Worm (Caenorhabditis elegans) whole organism, L2 larva: Measurements from ENCODE around the gene C04F5.2.

Source experiments
- F13H6.1 ChIP-seq: sonication (generic microtip); optimal IDR thresholded peaks from 2 replicates; lab custom pipeline; 2016; ENCODE audit warnings: missing genetic modification characterization, missing compliant biosample characterization
- R02D3.7 ChIP-seq: fragments of 150-350 bp; optimal IDR thresholded peaks from 2 replicates; lab custom pipeline; 2014; ENCODE audit warnings: missing biosample characterization, missing genetic modification characterization
- Y55F3AM.14 ChIP-seq: fragments of 200-800 bp; sonication (Bioruptor generic); optimal IDR thresholded peaks from 2 replicates; lab custom pipeline; 2018; ENCODE audit warnings: mild to moderate bottlenecking, missing genetic modification characterization, missing compliant biosample characterization
- alr-1 ChIP-seq: fragments of 150-350 bp; optimal IDR thresholded peaks from 2 replicates; lab custom pipeline; 2014; ENCODE audit warnings: missing biosample characterization, missing genetic modification characterization
- aly-2 ChIP-seq: fragments of 150-350 bp; optimal IDR thresholded peaks from 2 replicates; lab custom pipeline; 2014; ENCODE audit warnings: missing biosample characterization, missing genetic modification characterization
- ama-1 ChIP-seq: fragments of 150-350 bp; optimal IDR thresholded peaks from 2 replicates; lab custom pipeline; 2018; ENCODE audit warnings: inconsistent platforms
- blmp-1 ChIP-seq: sonication (generic microtip); optimal IDR thresholded peaks from 2 replicates; lab custom pipeline; 2017; ENCODE audit warnings: missing genetic modification characterization, mild to moderate bottlenecking, missing compliant biosample characterization, antibody characterized with exemption, moderate library complexity; ENCODE audit not compliant: insufficient read depth
- ceh-16 ChIP-seq: fragments of 150-350 bp; optimal IDR thresholded peaks from 2 replicates; lab custom pipeline; 2014; ENCODE audit warnings: missing biosample characterization, missing genetic modification characterization
- ceh-82 ChIP-seq: fragments of 150-350 bp; optimal IDR thresholded peaks from 2 replicates; lab custom pipeline; 2014; ENCODE audit warnings: missing biosample characterization, missing genetic modification characterization
- crh-2 ChIP-seq: sonication (generic microtip); optimal IDR thresholded peaks from 2 replicates; lab custom pipeline; 2017; ENCODE audit warnings: missing biosample characterization, missing genetic modification characterization
- egl-27 ChIP-seq: sonication (generic microtip); optimal IDR thresholded peaks from 3 replicates; lab custom pipeline; 2017; ENCODE audit warnings: missing biosample characterization, missing genetic modification reagents, missing genetic modification characterization
- elt-1 ChIP-seq: fragments of 150-350 bp; optimal IDR thresholded peaks from 2 replicates; lab custom pipeline; 2014; ENCODE audit warnings: missing biosample characterization, missing genetic modification characterization
- fos-1 ChIP-seq: fragments of 150-350 bp; optimal IDR thresholded peaks from 2 replicates; lab custom pipeline; 2014; ENCODE audit warnings: missing biosample characterization, missing genetic modification characterization
- gmeb-1 ChIP-seq: fragments of 150-350 bp; optimal IDR thresholded peaks from 2 replicates; lab custom pipeline; 2014; ENCODE audit warnings: missing biosample characterization, missing genetic modification characterization
- lin-13 ChIP-seq: fragments of 150-350 bp; optimal IDR thresholded peaks from 2 replicates; lab custom pipeline; 2014; ENCODE audit warnings: missing biosample characterization, missing genetic modification reagents, missing genetic modification characterization
- lin-39 ChIP-seq: fragments of 150-350 bp; optimal IDR thresholded peaks from 2 replicates; lab custom pipeline; 2014; ENCODE audit warnings: missing biosample characterization, missing genetic modification reagents, missing genetic modification characterization
- lsy-2 ChIP-seq, 2 experiments: fragments of 150-350 bp in 1 of 2; sonication (generic microtip) in 1 of 2; optimal IDR thresholded peaks; 2 replicates each; lab custom pipeline; 2014 to 2017; ENCODE audit warnings: missing biosample characterization in 2 of 2, missing genetic modification characterization in 2 of 2
- mbf-1 ChIP-seq: sonication (generic microtip); optimal IDR thresholded peaks from 2 replicates; lab custom pipeline; 2017; ENCODE audit warnings: missing biosample characterization, missing genetic modification characterization
- mdl-1 ChIP-seq, 2 experiments: fragments of 150-350 bp in 1 of 2; sonication (generic microtip) in 1 of 2; optimal IDR thresholded peaks; 2 replicates each; lab custom pipeline; 2017; ENCODE audit warnings: missing biosample characterization in 2 of 2, missing genetic modification characterization in 2 of 2
- nhr-11 ChIP-seq: fragments of 150-350 bp; optimal IDR thresholded peaks from 2 replicates; lab custom pipeline; 2014; ENCODE audit warnings: missing biosample characterization, missing genetic modification characterization
- nhr-12 ChIP-seq: fragments of 150-350 bp; optimal IDR thresholded peaks from 2 replicates; lab custom pipeline; 2014; ENCODE audit warnings: missing biosample characterization, missing genetic modification characterization
- nhr-129 ChIP-seq: fragments of 150-350 bp; optimal IDR thresholded peaks from 2 replicates; lab custom pipeline; 2014; ENCODE audit warnings: missing biosample characterization, missing genetic modification characterization
- nhr-21 ChIP-seq: fragments of 150-350 bp; optimal IDR thresholded peaks from 2 replicates; lab custom pipeline; 2014; ENCODE audit warnings: missing biosample characterization, missing genetic modification characterization
- nhr-23 ChIP-seq: fragments of 150-350 bp; optimal IDR thresholded peaks from 2 replicates; lab custom pipeline; 2014; ENCODE audit warnings: missing biosample characterization, missing genetic modification reagents, missing genetic modification characterization
- nhr-6 ChIP-seq: fragments of 150-350 bp; optimal IDR thresholded peaks from 2 replicates; lab custom pipeline; 2014; ENCODE audit warnings: missing biosample characterization, missing genetic modification characterization
- nhr-77 ChIP-seq: fragments of 150-350 bp; optimal IDR thresholded peaks from 2 replicates; lab custom pipeline; 2014; ENCODE audit warnings: missing biosample characterization, missing genetic modification characterization
- peb-1 ChIP-seq: fragments of 150-350 bp; optimal IDR thresholded peaks from 2 replicates; lab custom pipeline; 2014; ENCODE audit warnings: missing biosample characterization, missing genetic modification characterization
- sem-4 ChIP-seq: fragments of 150-350 bp; optimal IDR thresholded peaks from 2 replicates; lab custom pipeline; 2014; ENCODE audit warnings: missing biosample characterization, missing genetic modification reagents, missing genetic modification characterization
- skn-1 ChIP-seq: sonication (generic microtip); optimal IDR thresholded peaks from 2 replicates; lab custom pipeline; 2017; ENCODE audit warnings: missing biosample characterization, missing genetic modification characterization
- sma-3 ChIP-seq: sonication (generic microtip); optimal IDR thresholded peaks from 2 replicates; lab custom pipeline; 2016; ENCODE audit warnings: missing genetic modification reagents, missing genetic modification characterization, missing compliant biosample characterization
- sma-9 ChIP-seq, 2 experiments: fragments of 150-350 bp in 1 of 2; sonication (generic microtip) in 1 of 2; optimal IDR thresholded peaks; 2 replicates each; lab custom pipeline; 2014 to 2016; ENCODE audit warnings: missing genetic modification characterization in 2 of 2, mild to moderate bottlenecking in 1 of 2, missing biosample characterization in 1 of 2, missing compliant biosample characterization in 1 of 2, missing genetic modification reagents in 1 of 2, moderate library complexity in 1 of 2
- snpc-4 ChIP-seq: fragments of 150-350 bp; optimal IDR thresholded peaks from 2 replicates; lab custom pipeline; 2014; ENCODE audit warnings: missing biosample characterization, missing genetic modification characterization
- unc-39 ChIP-seq: fragments of 150-350 bp; optimal IDR thresholded peaks from 2 replicates; lab custom pipeline; 2014; ENCODE audit warnings: missing biosample characterization, missing genetic modification characterization
- unc-62 ChIP-seq: fragments of 150-350 bp; optimal IDR thresholded peaks from 2 replicates; lab custom pipeline; 2014; ENCODE audit warnings: missing biosample characterization, missing genetic modification reagents, missing genetic modification characterization
- zag-1 ChIP-seq: fragments of 150-350 bp; optimal IDR thresholded peaks from 2 replicates; lab custom pipeline; 2014; ENCODE audit warnings: missing biosample characterization, missing genetic modification characterization
- ztf-1 ChIP-seq: fragments of 200-800 bp; sonication (Bioruptor generic); conservative IDR thresholded peaks from 2 replicates; pipeline ENCODE4 v1.3.6; 2022; ENCODE audit warnings: missing genetic modification characterization, missing compliant biosample characterization
- ztf-11 ChIP-seq: sonication (generic microtip); optimal IDR thresholded peaks from 2 replicates; lab custom pipeline; 2017; ENCODE audit warnings: missing biosample characterization, missing genetic modification characterization

C04F5.2 gene

ce11 chrV:5097035-5097434 lies at the start of gene C04F5.2:
TSS of gene C04F5.2 (minus strand) at chrV:5097135.
- no peak for TF ChIP-seq nhr-21 (tag; lab: Kevin White, UChicago)
- no peak for TF ChIP-seq Y55F3AM.14 (GFP tag; lab: Kevin White, UChicago)
- no peak for TF ChIP-seq ceh-16 (tag; lab: Kevin White, UChicago)
- TF ChIP-seq gmeb-1: no peak
- TF ChIP-seq nhr-6 (tag; lab: Kevin White, UChicago): no peak
- no peak for TF ChIP-seq nhr-11
- no peak for TF ChIP-seq F13H6.1 (tag; lab: Kevin White, UChicago)
- no peak for TF ChIP-seq fos-1 (tag; lab: Kevin White, UChicago)
- TF ChIP-seq ztf-1: no peak

ce11 chrV:5146394-5146793 lies 49.5 kb upstream of the C04F5.2 start, which contains the start of gene F14F9.6:
TSS of gene F14F9.6 (minus strand) at chrV:5146494.
- TF ChIP-seq nhr-12 (tag; lab: Kevin White, UChicago): no peak
- TF ChIP-seq sem-4: no peak
- TF ChIP-seq ceh-16 (tag; lab: Kevin White, UChicago): no peak

ce11 chrV:5144541-5144940 lies 47.6 kb upstream of the C04F5.2 start, which contains the start of gene F14F9.2:
TSS of gene F14F9.2 (plus strand) at chrV:5144841.
- TF ChIP-seq mdl-1 (tag; optimal IDR thresholded peaks at IDR 0.05; lab: Kevin White, UChicago): no peak
- TF ChIP-seq nhr-12 (tag; lab: Kevin White, UChicago): no peak
- no peak for TF ChIP-seq lin-39 (tag; lab: Kevin White, UChicago)
- TF ChIP-seq ztf-11 (tag; lab: Kevin White, UChicago): no peak
- TF ChIP-seq ceh-82 (tag; lab: Kevin White, UChicago): no peak
- no peak for TF ChIP-seq ceh-16 (tag; lab: Kevin White, UChicago)
- TF ChIP-seq alr-1 (tag; lab: Kevin White, UChicago): no peak
- TF ChIP-seq peb-1 (tag; lab: Kevin White, UChicago): no peak
- TF ChIP-seq skn-1 (tag; lab: Kevin White, UChicago): no peak
- no peak for TF ChIP-seq nhr-21 (tag; lab: Kevin White, UChicago)
- no peak for TF ChIP-seq nhr-6 (tag; lab: Kevin White, UChicago)
- no peak for TF ChIP-seq unc-39 (tag; lab: Kevin White, UChicago)
- TF ChIP-seq aly-2: no peak
- TF ChIP-seq sem-4: no peak
- TF ChIP-seq egl-27: no peak
- no peak for TF ChIP-seq unc-62 (GFP tag; lab: Kevin White, UChicago)
- TF ChIP-seq nhr-77 (tag; lab: Kevin White, UChicago): no peak
- no peak for TF ChIP-seq sma-3 (GFP tag; lab: Kevin White, UChicago)
- TF ChIP-seq nhr-23 (tag; lab: Kevin White, UChicago): no peak

ce11 chrV:5143785-5144184 lies 46.9 kb upstream of the C04F5.2 start, which contains the start of gene srh-129:
TSS of gene srh-129 (minus strand) at chrV:5143885.
- TF ChIP-seq mbf-1 (tag; lab: Kevin White, UChicago) (no peak), elt-1 (tag; lab: Kevin White, UChicago) (no peak), blmp-1 (tag; lab: Kevin White, UChicago) (no peak), aly-2 (no peak), sma-9 (GFP tag; optimal IDR thresholded peaks at IDR 0.05; lab: Kevin White, UChicago) (no peak), sma-9 (tag; optimal IDR thresholded peaks at IDR 0.05; lab: Kevin White, UChicago) (no peak), sma-3 (GFP tag; lab: Kevin White, UChicago) (no peak), nhr-23 (tag; lab: Kevin White, UChicago) (no peak), unc-39 (tag; lab: Kevin White, UChicago) (no peak), sem-4 (no peak), ama-1 (lab: Kevin White, UChicago) (no peak), lsy-2 (tag; optimal IDR thresholded peaks at IDR 0.05; lab: Kevin White, UChicago) (no peak), Y55F3AM.14 (GFP tag; lab: Kevin White, UChicago) (no peak), F13H6.1 (tag; lab: Kevin White, UChicago) (no peak), alr-1 (tag; lab: Kevin White, UChicago) (no peak), crh-2 (tag; lab: Kevin White, UChicago) (no peak), zag-1 (tag; lab: Kevin White, UChicago) (no peak)

ce11 chrV:5137919-5138318 lies 41.0 kb upstream of the C04F5.2 start, which contains the start of gene F14F9.3:
TSS of gene F14F9.3 (plus strand) at chrV:5138219.
- TF ChIP-seq lin-13 (GFP tag; lab: Kevin White, UChicago) (no peak), aly-2 (no peak), lin-39 (tag; lab: Kevin White, UChicago) (no peak), R02D3.7 (tag; lab: Kevin White, UChicago) (no peak), nhr-129 (tag; lab: Kevin White, UChicago) (no peak), gmeb-1 (no peak), snpc-4 (tag; lab: Kevin White, UChicago) (no peak), unc-62 (GFP tag; lab: Kevin White, UChicago) (no peak), elt-1 (tag; lab: Kevin White, UChicago) (no peak), ztf-11 (tag; lab: Kevin White, UChicago) (no peak), ceh-82 (tag; lab: Kevin White, UChicago) (no peak), F13H6.1 (tag; lab: Kevin White, UChicago) (no peak), mdl-1 (tag; optimal IDR thresholded peaks at IDR 0.05; lab: Kevin White, UChicago) (no peak), ztf-1 (no peak)
- TF ChIP-seq, all 48 proteins: peak for 0
